Worm (Caenorhabditis elegans) whole organism, young adult: ENCODE measurements around the gene ZK1290.10.

ENCODE experiments used
- Y67H2A.10 ChIP-seq: fragments of 200-800 bp; sonication (Bioruptor generic); conservative IDR thresholded peaks from 2 replicates; pipeline ENCODE4 v1.3.6; 2022; ENCODE audit warnings: missing genetic modification reagents, missing genetic modification characterization, missing compliant biosample characterization
- attf-6 ChIP-seq: fragments of 200-800 bp; sonication (Bioruptor generic); IDR thresholded peaks from 2 replicates; pipeline ENCODE4 v1.3.6; 2022; ENCODE audit warnings: missing genetic modification reagents, missing genetic modification characterization, missing compliant biosample characterization
- let-607 ChIP-seq, 2 experiments: fragments of 200-800 bp in 1 of 2; sonication (Bioruptor generic) in 1 of 2; sonication (generic microtip) in 1 of 2; optimal IDR thresholded peaks; 2 replicates each; lab custom pipeline; 2016 to 2018; ENCODE audit warnings: mild to moderate bottlenecking in 2 of 2, missing compliant biosample characterization in 2 of 2, missing genetic modification characterization in 2 of 2, moderate library complexity in 2 of 2, missing genotype in 1 of 2
- lsl-1 ChIP-seq: fragments of 200-800 bp; sonication (Bioruptor generic); optimal IDR thresholded peaks from 2 replicates; lab custom pipeline; 2018; ENCODE audit warnings: mild to moderate bottlenecking, missing genetic modification characterization, moderate library complexity, missing compliant biosample characterization
- pha-4 ChIP-seq: fragments of 150-350 bp; sonication (generic microtip); optimal IDR thresholded peaks from 2 replicates; lab custom pipeline; 2014; ENCODE audit warnings: missing biosample characterization, missing genetic modification reagents, missing genetic modification characterization
- ztf-25 ChIP-seq: fragments of 200-800 bp; sonication (Bioruptor generic); IDR thresholded peaks from 2 replicates; pipeline ENCODE4 v1.3.6; 2022; ENCODE audit warnings: missing genetic modification reagents, missing genetic modification characterization, missing compliant biosample characterization
- ztf-26 ChIP-seq: sonication (generic microtip); optimal IDR thresholded peaks from 2 replicates; lab custom pipeline; 2017; ENCODE audit warnings: missing genetic modification characterization, missing compliant biosample characterization

DNA sequence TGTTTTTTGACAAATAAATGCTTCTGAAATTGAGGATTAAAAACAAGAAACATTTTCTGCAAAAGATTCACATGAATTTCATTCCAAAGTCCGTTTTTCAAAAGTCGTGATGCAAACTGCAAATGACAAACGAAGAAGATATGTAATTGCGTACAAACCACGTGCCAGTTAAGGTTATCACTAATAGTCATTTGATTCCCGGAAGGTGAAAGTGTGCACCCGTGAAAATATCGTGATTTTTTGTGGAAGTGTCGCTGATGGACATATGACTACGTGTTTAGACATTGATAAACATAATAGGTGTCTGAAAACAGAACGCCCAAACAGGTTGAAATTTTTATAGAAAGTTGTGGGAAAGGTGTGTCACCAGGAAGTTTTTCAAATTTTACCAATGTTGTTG lies 25.5 kb downstream of the ZK1290.10 start:
- TF ChIP-seq pha-4 (tag; lab: Kevin White, UChicago): no peak
- no peak for TF ChIP-seq attf-6
- TF ChIP-seq lsl-1 (GFP tag; lab: Kevin White, UChicago): no peak
- peak; percentile 63 for TF ChIP-seq ztf-26 (tag; lab: Kevin White, UChicago)
- no peak for TF ChIP-seq ztf-25 (GFP tag; lab: Robert Waterston, UW)
- no peak for TF ChIP-seq Y67H2A.10 (GFP tag; lab: Robert Waterston, UW)
- peak in 1 of 2 experiments; percentile 62 for TF ChIP-seq let-607 (tag; optimal IDR thresholded peaks at IDR 0.05; lab: Kevin White, UChicago)
